Worm (Caenorhabditis elegans) whole organism, L3 larva: ENCODE results near the gene ceh-86.

ENCODE experiments used
- R02D3.7 ChIP-seq: fragments of 150-350 bp; optimal IDR thresholded peaks from 2 replicates; lab custom pipeline; 2014; ENCODE audit warnings: missing biosample characterization, missing genetic modification characterization
- ZK546.5 ChIP-seq: sonication (generic microtip); optimal IDR thresholded peaks from 2 replicates; lab custom pipeline; 2017; ENCODE audit warnings: missing biosample characterization, missing genetic modification characterization
- elt-1 ChIP-seq: fragments of 150-350 bp; optimal IDR thresholded peaks from 2 replicates; lab custom pipeline; 2014; ENCODE audit warnings: missing biosample characterization, missing genetic modification characterization
- elt-3 ChIP-seq, 3 experiments: fragments of 150-350 bp in 1 of 3; sonication (generic microtip) in 2 of 3; optimal IDR thresholded peaks; 2 replicates in 2 of 3; 4 replicates in 1 of 3; lab custom pipeline; 2014 to 2017; ENCODE audit warnings: missing biosample characterization in 3 of 3, missing genetic modification characterization in 3 of 3
- fos-1 ChIP-seq: fragments of 150-350 bp; optimal IDR thresholded peaks from 2 replicates; lab custom pipeline; 2014; ENCODE audit warnings: missing biosample characterization, missing genetic modification characterization
- lin-39 ChIP-seq: fragments of 150-350 bp; optimal IDR thresholded peaks from 2 replicates; lab custom pipeline; 2018; ENCODE audit warnings: missing biosample characterization, missing genetic modification reagents, missing genetic modification characterization
- pqm-1 ChIP-seq: fragments of 150-350 bp; optimal IDR thresholded peaks from 2 replicates; lab custom pipeline; 2017; ENCODE audit warnings: missing biosample characterization, missing genetic modification characterization, inconsistent platforms

DNA sequence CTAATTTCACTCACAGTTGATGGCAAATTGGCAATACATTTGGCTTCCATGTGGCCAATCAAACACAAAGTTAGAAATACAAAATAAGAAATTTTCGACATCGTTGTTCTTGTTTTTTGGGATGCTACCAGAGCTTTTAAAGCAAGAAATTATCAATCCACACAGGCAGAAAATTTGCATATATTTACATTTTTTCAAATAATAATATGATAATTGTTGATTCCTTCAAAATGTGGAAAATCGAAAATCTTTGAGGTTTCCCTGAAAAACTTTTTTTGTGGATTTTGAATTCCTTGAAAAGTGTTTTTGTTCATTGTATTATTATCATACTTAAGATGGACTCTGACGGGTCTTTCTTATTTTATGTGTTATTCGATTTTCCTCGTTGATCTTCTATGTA lies 41.0 kb downstream of the ceh-86 start, which contains the start of gene F16G10.10:
- no peak for TF ChIP-seq elt-1 (tag; lab: Kevin White, UChicago)
- no peak for TF ChIP-seq R02D3.7 (tag; lab: Kevin White, UChicago)
- no peak for TF ChIP-seq lin-39 (tag; lab: Kevin White, UChicago)
- no peak for TF ChIP-seq elt-3 (tag; optimal IDR thresholded peaks at IDR 0.05; lab: Kevin White, UChicago)
- TF ChIP-seq fos-1 (tag; lab: Kevin White, UChicago): no peak
- TF ChIP-seq ZK546.5 (tag; lab: Kevin White, UChicago): no peak
- no peak for TF ChIP-seq pqm-1 (tag; lab: Kevin White, UChicago)
